Fruit fly (Drosophila melanogaster): Measurements from ENCODE around the gene CG5646.

Gene CG5646

DNA sequence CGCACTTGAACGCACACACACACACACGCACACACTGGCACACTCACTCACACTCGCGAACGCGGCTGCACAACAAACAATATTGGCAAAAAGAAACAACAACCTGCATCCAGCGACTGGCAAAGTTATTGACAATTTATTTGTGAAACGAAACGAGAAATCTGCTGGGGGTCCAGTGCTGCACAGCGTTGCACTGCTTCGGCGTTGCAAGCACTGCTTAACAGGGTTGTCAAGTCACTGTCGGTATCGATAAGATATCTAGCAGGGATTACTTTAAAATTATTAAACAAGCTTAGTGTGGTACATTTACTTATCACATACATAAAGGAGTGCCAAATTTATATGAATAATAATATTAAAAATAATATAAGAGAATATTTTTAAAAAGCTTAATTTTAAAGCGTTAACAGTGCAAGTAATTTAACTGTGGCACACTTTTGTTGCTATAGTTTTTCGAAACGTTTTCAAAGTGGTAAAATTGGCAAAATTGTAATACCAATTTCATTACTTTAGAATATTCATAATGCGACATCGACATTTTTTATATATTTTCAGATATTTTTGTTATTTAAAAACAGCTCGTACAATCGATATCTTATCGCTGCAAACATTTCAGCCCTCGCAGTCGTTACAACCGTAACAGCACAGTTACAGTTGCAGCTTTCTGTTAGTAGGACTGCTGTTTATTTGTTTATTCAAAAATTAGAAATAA, 46.3 kb upstream of the CG5646 start, which contains the start of the genes dsd and Tusp (continued):
- peak; percentile 8 for TF ChIP-seq exex (tag; optimal IDR thresholded peaks at IDR 0.05)
- TF ChIP-seq CG4707 (GFP tag; optimal IDR thresholded peaks at IDR 0.05), result peak; percentile 6
- peak; percentile 30 for TF ChIP-seq CG12071 (GFP tag; optimal IDR thresholded peaks at IDR 0.05)
- peak; percentile 32 for TF ChIP-seq gsb-n (tag; optimal IDR thresholded peaks at IDR 0.05)
- TF ChIP-seq NK7.1 (GFP tag; optimal IDR thresholded peaks at IDR 0.05), result no peak
- TF ChIP-seq bsh (GFP tag; optimal IDR thresholded peaks at IDR 0.05), result peak; percentile 14 to 57
- TF ChIP-seq dmrt11E (tag; optimal IDR thresholded peaks at IDR 0.05), result peak; percentile 65
- TF ChIP-seq CG13296 (GFP tag; optimal IDR thresholded peaks at IDR 0.05), result peak; percentile 57
- TF ChIP-seq NC2β (GFP tag; optimal IDR thresholded peaks at IDR 0.05), result peak; percentile 42
- TF ChIP-seq btn (GFP tag; optimal IDR thresholded peaks at IDR 0.05), result peak; percentile 26
- TF ChIP-seq CG33557 (GFP tag; optimal IDR thresholded peaks at IDR 0.05), result peak; percentile 36
- TF ChIP-seq Tbp (GFP tag; optimal IDR thresholded peaks at IDR 0.05), result no peak
- peak; percentile 50 for TF ChIP-seq CG8281 (tag; optimal IDR thresholded peaks at IDR 0.05)
- peak; percentile 46; the same call in 1 of the 2 replicates for TF ChIP-seq CG31224 (GFP tag; IDR thresholded peaks at IDR 0.05)
- peak; percentile 79 for TF ChIP-seq CG10543 (GFP tag; optimal IDR thresholded peaks at IDR 0.05)
- TF ChIP-seq fu2 (GFP tag; optimal IDR thresholded peaks at IDR 0.05), result peak; percentile 71
- TF ChIP-seq Dip3 (GFP tag; optimal IDR thresholded peaks at IDR 0.05), result peak; percentile 72
- peak; percentile 48; the same call in 1 of the 3 replicates for TF ChIP-seq CG2889 (GFP tag; IDR thresholded peaks at IDR 0.05)
- peak; percentile 48; the same call in 1 of the 2 replicates for TF ChIP-seq Ada2b (GFP tag; IDR thresholded peaks at IDR 0.05)
- TF ChIP-seq croc (GFP tag; conservative IDR thresholded peaks at IDR 0.05), result peak; percentile 38; the same call in 1 of the 3 replicates
- peak; percentile 58 to 77 for TF ChIP-seq Pdp1 (GFP tag; optimal IDR thresholded peaks at IDR 0.05)
- peak; percentile 65 for TF ChIP-seq bcd (GFP tag; optimal IDR thresholded peaks at IDR 0.05)
- peak; percentile 48 for TF ChIP-seq Awh (GFP tag; IDR thresholded peaks at IDR 0.05)
- TF ChIP-seq corto (GFP tag; optimal IDR thresholded peaks at IDR 0.05), result no peak
- no peak for TF ChIP-seq fru (optimal IDR thresholded peaks at IDR 0.05)
- 0 out of 3 replicates have a peak, but pooled peaks have one; percentile 53 for TF ChIP-seq CG11093 (GFP tag; IDR thresholded peaks at IDR 0.05)
- peak; percentile 86 for TF ChIP-seq CG30403 (GFP tag; optimal IDR thresholded peaks at IDR 0.05)
- TF ChIP-seq esg (GFP tag; conservative IDR thresholded peaks at IDR 0.05), result 0 out of 2 replicates have a peak, but pooled peaks have one; percentile 43
- peak; percentile 37; the same call in 1 of the 2 replicates for TF ChIP-seq sens-2 (GFP tag; IDR thresholded peaks at IDR 0.05)
- TF ChIP-seq prd (optimal IDR thresholded peaks at IDR 0.05), result no peak
- TF ChIP-seq prd (GFP tag; IDR thresholded peaks at IDR 0.05), result peak; percentile 72
- TF ChIP-seq zen (tag; optimal IDR thresholded peaks at IDR 0.05), result peak; percentile 48
- TF ChIP-seq CG2199 (GFP tag; IDR thresholded peaks at IDR 0.05), result peak; percentile 21; the same call in 1 of the 3 replicates
- peak; percentile 66 for TF ChIP-seq ewg (GFP tag; optimal IDR thresholded peaks at IDR 0.05)
- TF ChIP-seq cato (GFP tag; optimal IDR thresholded peaks at IDR 0.05; ENCODE audit: borderline replicate concordance), result peak; percentile 59
- TF ChIP-seq pita (GFP tag; optimal IDR thresholded peaks at IDR 0.05), result no peak
- TF ChIP-seq Mes4 (GFP tag; optimal IDR thresholded peaks at IDR 0.05), result peak; percentile 6
- TF ChIP-seq CG32532 (GFP tag; IDR thresholded peaks at IDR 0.05), result peak; percentile 78
- TF ChIP-seq CG10654 (GFP tag; optimal IDR thresholded peaks at IDR 0.05), result peak; percentile 66
- peak; percentile 45 for TF ChIP-seq twi (tag; optimal IDR thresholded peaks at IDR 0.05)
- peak; percentile 11 for TF ChIP-seq CG17912 (GFP tag; optimal IDR thresholded peaks at IDR 0.05)
- peak; percentile 28 for TF ChIP-seq da (GFP tag; optimal IDR thresholded peaks at IDR 0.05)
- TF ChIP-seq Side (GFP tag; optimal IDR thresholded peaks at IDR 0.05), result peak; percentile 33
- peak; percentile 78 for TF ChIP-seq H2.0 (GFP tag; IDR thresholded peaks at IDR 0.05)
- TF ChIP-seq danr (GFP tag; IDR thresholded peaks at IDR 0.05), result 0 out of 2 replicates have a peak, but pooled peaks have one; percentile 44
- TF ChIP-seq CG31441 (GFP tag; IDR thresholded peaks at IDR 0.05), result peak; percentile 75
- TF ChIP-seq CG6765 (GFP tag; optimal IDR thresholded peaks at IDR 0.05), result peak; percentile 3
- no peak for TF ChIP-seq Sin3A (optimal IDR thresholded peaks at IDR 0.05)
- peak; percentile 74 for TF ChIP-seq CG13624 (GFP tag; optimal IDR thresholded peaks at IDR 0.05)
- TF ChIP-seq CG11085 (GFP tag; IDR thresholded peaks at IDR 0.05), result peak; percentile 72

Measured in whole organism, embryonic.